Worm (Caenorhabditis elegans) whole organism, young adult: ENCODE data around the gene C16B8.4.

Experiments used
- ceh-91 ChIP-seq: fragments of 200-800 bp; sonication (Bioruptor generic); IDR thresholded peaks from 2 replicates; pipeline ENCODE4 v1.3.6; 2022; ENCODE audit warnings: missing genetic modification reagents, missing genetic modification characterization, missing compliant biosample characterization
- madf-10 ChIP-seq: sonication (generic microtip); optimal IDR thresholded peaks from 2 replicates; lab custom pipeline; 2016; ENCODE audit warnings: mild to moderate bottlenecking, missing genetic modification characterization, missing compliant biosample characterization
- rpc-1 ChIP-seq, 2 experiments: fragments of 150-350 bp in 1 of 2; sonication (generic microtip) in 1 of 2; optimal IDR thresholded peaks; 2 replicates each; lab custom pipeline; 2014 to 2018; ENCODE audit warnings: missing biosample characterization in 1 of 2, missing genetic modification characterization in 1 of 2, missing genetic modification reagents in 1 of 2, missing genotype in 1 of 2
- unc-62 ChIP-seq: fragments of 150-350 bp; optimal IDR thresholded peaks from 2 replicates; lab custom pipeline; 2014; ENCODE audit warnings: missing biosample characterization, missing genetic modification reagents, missing genetic modification characterization
- ztf-28 ChIP-seq: fragments of 200-800 bp; sonication (Bioruptor generic); IDR thresholded peaks from 2 replicates; pipeline ENCODE4 v1.3.6; 2022; ENCODE audit warnings: missing genetic modification reagents, missing genetic modification characterization, missing compliant biosample characterization

DNA sequence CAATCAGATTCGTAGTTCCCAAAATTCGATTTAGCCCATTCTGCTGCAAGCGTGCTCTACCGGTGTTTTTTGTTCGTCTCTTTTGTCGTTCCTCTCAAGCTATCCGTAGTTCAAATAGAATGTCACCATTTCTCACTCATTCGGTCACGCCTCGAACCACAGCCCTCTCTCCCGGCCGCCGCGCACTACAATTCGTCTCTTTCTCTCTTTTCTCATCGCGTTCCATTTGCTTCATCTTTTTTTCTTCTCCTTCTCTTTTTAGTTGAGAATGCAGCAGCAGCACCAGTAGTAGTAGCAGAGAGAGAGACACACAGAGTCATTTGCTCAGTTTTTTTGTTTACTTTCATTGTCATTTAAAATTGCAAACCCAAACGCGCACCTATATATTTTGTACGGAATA, 42.7 kb upstream of the C16B8.4 start, which contains the start of gene hrg-1:
- peak; percentile 16 for TF ChIP-seq madf-10 (tag; lab: Kevin White, UChicago)
- no peak for TF ChIP-seq ztf-28 (GFP tag; lab: Robert Waterston, UW)
- no peak for TF ChIP-seq unc-62 (GFP tag; lab: Kevin White, UChicago)
- no peak for TF ChIP-seq ceh-91 (GFP tag; lab: Robert Waterston, UW)
- no peak for TF ChIP-seq rpc-1 (optimal IDR thresholded peaks at IDR 0.05; lab: Kevin White, UChicago)
- TF ChIP-seq rpc-1 (tag; optimal IDR thresholded peaks at IDR 0.05; lab: Kevin White, UChicago), result no peak
